Fruit fly (Drosophila melanogaster) whole organism, pupa: ENCODE data around the gene CG6296.

Source experiments
- CG10348 ChIP-seq: fragments of 200-800 bp; sonication (Bioruptor generic); IDR thresholded peaks from 2 replicates; pipeline ENCODE4 v1.3.6; 2022; ENCODE audit warnings: missing biosample characterization, missing genetic modification characterization
- CG12605 ChIP-seq: fragments of 200-800 bp; sonication (Bioruptor generic); IDR thresholded peaks from 2 replicates; pipeline ENCODE4 v1.3.6; 2022; ENCODE audit warnings: missing biosample characterization, missing genetic modification characterization
- CG13204 ChIP-seq: fragments of 200-800 bp; sonication (Bioruptor generic); optimal IDR thresholded peaks from 2 replicates; lab custom pipeline; 2018; ENCODE audit warnings: missing biosample characterization, mild to moderate bottlenecking, missing genetic modification characterization, moderate library complexity
- CG14655 ChIP-seq: fragments of 200-800 bp; sonication (Bioruptor generic); optimal IDR thresholded peaks from 3 replicates; lab custom pipeline; 2017; ENCODE audit warnings: mild to moderate bottlenecking, missing biosample characterization, missing genetic modification reagents, missing genetic modification characterization
- CG15710 ChIP-seq: fragments of 200-800 bp; sonication (Bioruptor generic); optimal IDR thresholded peaks from 2 replicates; lab custom pipeline; 2018; ENCODE audit warnings: missing biosample characterization, mild to moderate bottlenecking, missing genetic modification characterization, moderate library complexity
- CG17806 ChIP-seq: fragments of 200-800 bp; sonication (Bioruptor generic); optimal IDR thresholded peaks from 2 replicates; lab custom pipeline; 2018; ENCODE audit warnings: missing biosample characterization, mild to moderate bottlenecking, missing genetic modification characterization, moderate library complexity
- CG32121 ChIP-seq: fragments of 200-800 bp; sonication (Bioruptor generic); IDR thresholded peaks from 2 replicates; pipeline ENCODE4 v1.3.6; 2022; ENCODE audit warnings: missing biosample characterization, missing genetic modification characterization
- CG34367 ChIP-seq: fragments of 200-800 bp; sonication (Bioruptor generic); optimal IDR thresholded peaks from 2 replicates; lab custom pipeline; 2018; ENCODE audit warnings: missing biosample characterization, mild to moderate bottlenecking, missing genetic modification characterization
- CG4496 ChIP-seq: fragments of 200-800 bp; sonication (Bioruptor generic); IDR thresholded peaks from 3 replicates; pipeline ENCODE4 v1.3.6; 2022; ENCODE audit warnings: missing biosample characterization, missing genetic modification characterization
- CG8159 ChIP-seq: fragments of 200-800 bp; sonication (Bioruptor generic); optimal IDR thresholded peaks from 3 replicates; lab custom pipeline; 2018; ENCODE audit warnings: missing biosample characterization, mild to moderate bottlenecking, missing genetic modification characterization, moderate library complexity
- CG8301 ChIP-seq: fragments of 200-800 bp; sonication (Bioruptor generic); optimal IDR thresholded peaks from 2 replicates; lab custom pipeline; 2018; ENCODE audit warnings: missing biosample characterization, mild to moderate bottlenecking, missing genetic modification characterization
- CG9948 ChIP-seq: fragments of 200-800 bp; sonication (Bioruptor generic); optimal IDR thresholded peaks from 2 replicates; lab custom pipeline; 2018; ENCODE audit warnings: missing biosample characterization, mild to moderate bottlenecking, missing genetic modification characterization, moderate library complexity
- D1 ChIP-seq: fragments of 200-800 bp; sonication (Bioruptor generic); optimal IDR thresholded peaks from 2 replicates; lab custom pipeline; 2018; ENCODE audit warnings: missing biosample characterization, mild to moderate bottlenecking, missing genetic modification characterization, moderate library complexity
- EcR ChIP-seq: fragments of 200-800 bp; sonication (Bioruptor generic); optimal IDR thresholded peaks from 3 replicates; lab custom pipeline; 2019; ENCODE audit warnings: missing biosample characterization, missing genetic modification characterization, mild to moderate bottlenecking, moderate library complexity, missing genetic modification reagents
- Ets98B ChIP-seq: fragments of 200-800 bp; sonication (Bioruptor generic); IDR thresholded peaks from 2 replicates; pipeline ENCODE4 v1.3.6; 2022; ENCODE audit warnings: missing biosample characterization, missing genetic modification characterization
- Pif1A ChIP-seq: fragments of 200-800 bp; sonication (Bioruptor generic); optimal IDR thresholded peaks from 3 replicates; lab custom pipeline; 2016; ENCODE audit warnings: missing biosample characterization, missing genetic modification characterization
- Pif1B ChIP-seq: fragments of 200-800 bp; sonication (Bioruptor generic); optimal IDR thresholded peaks from 3 replicates; lab custom pipeline; 2016; ENCODE audit warnings: missing biosample characterization, missing genetic modification characterization
- Snoo ChIP-seq: fragments of 200-800 bp; sonication (Bioruptor generic); optimal IDR thresholded peaks from 3 replicates; lab custom pipeline; 2017; ENCODE audit warnings: missing biosample characterization, mild to moderate bottlenecking, missing genetic modification characterization, inconsistent platforms
- fd96Ca ChIP-seq: fragments of 200-800 bp; sonication (Bioruptor generic); IDR thresholded peaks from 3 replicates; pipeline ENCODE4 v1.3.6; 2022; ENCODE audit warnings: missing biosample characterization, missing genetic modification characterization
- gl ChIP-seq: fragments of 200-800 bp; sonication (Bioruptor generic); optimal IDR thresholded peaks from 2 replicates; lab custom pipeline; 2018; ENCODE audit warnings: missing biosample characterization, mild to moderate bottlenecking, missing genetic modification characterization
- rn ChIP-seq: fragments of 200-800 bp; sonication (Bioruptor generic); IDR thresholded peaks from 2 replicates; pipeline ENCODE4 v1.3.6; 2022; ENCODE audit warnings: missing biosample characterization, missing genetic modification characterization

The CG6296 gene

dm6 chr3R:26960496-26960895, 44.8 kb downstream of the CG6296 start:
- TF ChIP-seq D1 (tag; lab: Kevin White, UChicago), result no peak
- TF ChIP-seq CG4496 (GFP tag; lab: Robert Waterston, UW), result 0 out of 3 replicates have a peak, but pooled peaks have one; percentile 24
- TF ChIP-seq EcR (GFP tag; lab: Kevin White, UChicago), result peak; percentile 68
- TF ChIP-seq, all 21 proteins: peak for 2

dm6 chr3R:26958314-26958979, 46.8 kb downstream of the CG6296 start, which contains the start of gene CG6330:
Gene CG6330 (minus strand): TSS chr3R:26958491.
- TF ChIP-seq gl (tag; lab: Kevin White, UChicago) (no peak), CG13204 (GFP tag; lab: Kevin White, UChicago) (no peak), EcR (GFP tag; lab: Kevin White, UChicago) (no peak), CG17806 (tag; lab: Kevin White, UChicago) (no peak), Pif1B (GFP tag; lab: Kevin White, UChicago) (no peak), Snoo (no peak), CG32121 (GFP tag; lab: Robert Waterston, UW) (no peak), CG15710 (no peak), CG8159 (tag; lab: Kevin White, UChicago) (no peak)

dm6 chr3R:26957132-26957531, 48.1 kb downstream of the CG6296 start:
- TF ChIP-seq CG13204 (GFP tag; lab: Kevin White, UChicago), result no peak
- peak; percentile 25 for TF ChIP-seq EcR (GFP tag; lab: Kevin White, UChicago)

dm6 chr3R:26956376-26957062, 48.8 kb downstream of the CG6296 start:
- TF ChIP-seq CG32121 (GFP tag; lab: Robert Waterston, UW) (no peak), CG15710 (no peak), EcR (GFP tag; lab: Kevin White, UChicago) (no peak), CG8301 (tag; lab: Kevin White, UChicago) (no peak), Snoo (no peak), CG34367 (tag; lab: Kevin White, UChicago) (no peak), Pif1B (GFP tag; lab: Kevin White, UChicago) (no peak), CG12605 (GFP tag; lab: Robert Waterston, UW) (no peak), CG13204 (GFP tag; lab: Kevin White, UChicago) (no peak)

dm6 chr3R:26955527-26955926, 49.7 kb downstream of the CG6296 start:
- TF ChIP-seq CG8301 (tag; lab: Kevin White, UChicago) (no peak), CG14655 (GFP tag; lab: Kevin White, UChicago) (no peak), rn (GFP tag; lab: Robert Waterston, UW) (no peak), EcR (GFP tag; lab: Kevin White, UChicago) (no peak), CG32121 (GFP tag; lab: Robert Waterston, UW) (no peak), gl (tag; lab: Kevin White, UChicago) (no peak), CG8159 (tag; lab: Kevin White, UChicago) (no peak), Snoo (no peak), CG4496 (GFP tag; lab: Robert Waterston, UW) (no peak), Pif1B (GFP tag; lab: Kevin White, UChicago) (no peak), CG15710 (no peak), Ets98B (GFP tag; lab: Robert Waterston, UW) (no peak), fd96Ca (GFP tag; lab: Robert Waterston, UW) (no peak), CG13204 (GFP tag; lab: Kevin White, UChicago) (no peak)

- peak; percentile 95 for TF ChIP-seq CG12605 (GFP tag; lab: Robert Waterston, UW)
- TF ChIP-seq CG4496 (GFP tag; lab: Robert Waterston, UW), result peak; percentile 96
- TF ChIP-seq rn (GFP tag; lab: Robert Waterston, UW), result peak; percentile 95
- TF ChIP-seq CG14655 (GFP tag; lab: Kevin White, UChicago), result peak; percentile 90
- TF ChIP-seq Ets98B (GFP tag; lab: Robert Waterston, UW), result peak; percentile 96
- TF ChIP-seq CG15710, result peak; percentile 97
- peak; percentile 97 for TF ChIP-seq CG17806 (tag; lab: Kevin White, UChicago)
- TF ChIP-seq D1 (tag; lab: Kevin White, UChicago), result peak; percentile 94
- TF ChIP-seq CG10348 (GFP tag; lab: Robert Waterston, UW), result peak; percentile 71
- peak; percentile 96 for TF ChIP-seq CG9948
- peak; percentile 92 for TF ChIP-seq Pif1B (GFP tag; lab: Kevin White, UChicago)
- TF ChIP-seq CG34367 (tag; lab: Kevin White, UChicago), result peak; percentile 96
- peak; percentile 91 for TF ChIP-seq fd96Ca (GFP tag; lab: Robert Waterston, UW)
- TF ChIP-seq CG13204 (GFP tag; lab: Kevin White, UChicago), result peak; percentile 85
- TF ChIP-seq CG8159 (tag; lab: Kevin White, UChicago), result peak; percentile 96
- TF ChIP-seq gl (tag; lab: Kevin White, UChicago), result peak; percentile 94
- peak; percentile 94 for TF ChIP-seq CG32121 (GFP tag; lab: Robert Waterston, UW)
- peak; percentile 86 for TF ChIP-seq EcR (GFP tag; lab: Kevin White, UChicago)
- TF ChIP-seq Pif1A, result peak; percentile 88
- peak; percentile 86 for TF ChIP-seq CG8301 (tag; lab: Kevin White, UChicago)
- peak; percentile 93 for TF ChIP-seq Snoo
These were observed 51.1 kb downstream of the CG6296 start for dm6 chr3R:26954020-26954672.
